Fruit fly (Drosophila melanogaster) whole organism, embryonic: Measurements from ENCODE around the gene Ctl1.
A peak's percentile ranks its signal among the peaks of the same experiment; 100 is the strongest.

Experiments used
- Adf1 ChIP-seq: fragments of 200-800 bp; sonication (Bioruptor generic); IDR thresholded peaks from 2 replicates; pipeline ENCODE4 v1.3.6; 2022; ENCODE audit warnings: missing biosample characterization, missing genetic modification characterization
- B-H2 ChIP-seq: fragments of 200-800 bp; sonication (Bioruptor generic); optimal IDR thresholded peaks from 2 replicates; lab custom pipeline; 2018; ENCODE audit warnings: missing biosample characterization, mild to moderate bottlenecking, missing genetic modification characterization
- Bgb ChIP-seq: fragments of 200-800 bp; sonication (Bioruptor generic); IDR thresholded peaks from 2 replicates; pipeline ENCODE4 v1.3.6; 2022; ENCODE audit warnings: missing biosample characterization, missing genetic modification characterization; ENCODE audit not compliant: partially characterized antibody
- CG11398 ChIP-seq: fragments of 200-800 bp; sonication (Bioruptor generic); optimal IDR thresholded peaks from 2 replicates; lab custom pipeline; 2016; ENCODE audit warnings: missing biosample characterization, missing genetic modification characterization
- CG11723 ChIP-seq: fragments of 200-800 bp; sonication (Bioruptor generic); optimal IDR thresholded peaks from 2 replicates; lab custom pipeline; 2017; ENCODE audit warnings: missing biosample characterization, mild to moderate bottlenecking, missing genetic modification characterization
- CG12659 ChIP-seq: fragments of 200-800 bp; sonication (Bioruptor generic); optimal IDR thresholded peaks from 3 replicates; lab custom pipeline; 2017; ENCODE audit warnings: mild to moderate bottlenecking, missing biosample characterization, missing genetic modification reagents, missing genetic modification characterization
- CG13287 ChIP-seq: fragments of 200-800 bp; sonication (Bioruptor generic); IDR thresholded peaks from 2 replicates; pipeline ENCODE4 v1.3.6; 2022; ENCODE audit warnings: missing biosample characterization, missing genetic modification characterization; ENCODE audit not compliant: partially characterized antibody
- CG13296 ChIP-seq: fragments of 200-800 bp; sonication (Bioruptor generic); optimal IDR thresholded peaks from 3 replicates; lab custom pipeline; 2018; ENCODE audit warnings: missing biosample characterization, mild to moderate bottlenecking, missing genetic modification characterization
- CG1603 ChIP-seq: fragments of 200-800 bp; sonication (Bioruptor generic); optimal IDR thresholded peaks from 2 replicates; lab custom pipeline; 2019; ENCODE audit warnings: missing biosample characterization, mild to moderate bottlenecking, missing genetic modification characterization, moderate library complexity
- CG17328 ChIP-seq: fragments of 200-800 bp; sonication (Bioruptor generic); IDR thresholded peaks from 2 replicates; pipeline ENCODE4 v1.3.6; 2022; ENCODE audit warnings: missing biosample characterization, missing genetic modification characterization
- CG18011 ChIP-seq: fragments of 200-800 bp; sonication (Bioruptor generic); optimal IDR thresholded peaks from 2 replicates; lab custom pipeline; 2017; ENCODE audit warnings: missing biosample characterization, missing genetic modification characterization, mild to moderate bottlenecking, moderate library complexity, missing genotype
- CG2116 ChIP-seq: fragments of 200-800 bp; sonication (Bioruptor generic); optimal IDR thresholded peaks from 3 replicates; lab custom pipeline; 2018; ENCODE audit warnings: missing biosample characterization, mild to moderate bottlenecking, missing genetic modification characterization
- CG2120 ChIP-seq: fragments of 200-800 bp; sonication (Bioruptor generic); optimal IDR thresholded peaks from 3 replicates; lab custom pipeline; 2016; ENCODE audit warnings: missing biosample characterization, missing genetic modification characterization
- CG2129 ChIP-seq: fragments of 200-800 bp; sonication (Bioruptor generic); IDR thresholded peaks from 2 replicates; pipeline ENCODE4 v1.3.6; 2022; ENCODE audit warnings: missing biosample characterization, missing genetic modification characterization; ENCODE audit not compliant: partially characterized antibody
- CG2712 ChIP-seq: fragments of 200-800 bp; optimal IDR thresholded peaks from 3 replicates; lab custom pipeline; 2019; ENCODE audit warnings: missing biosample characterization, mild to moderate bottlenecking, missing genetic modification characterization, moderate library complexity
- CG30020 ChIP-seq: fragments of 200-800 bp; optimal IDR thresholded peaks from 2 replicates; lab custom pipeline; 2019; ENCODE audit warnings: missing biosample characterization, mild to moderate bottlenecking, missing genetic modification characterization, moderate library complexity
- CG3163 ChIP-seq: fragments of 200-800 bp; sonication (Bioruptor generic); optimal IDR thresholded peaks from 3 replicates; lab custom pipeline; 2016; ENCODE audit warnings: missing biosample characterization, missing genetic modification characterization
- CG34224 ChIP-seq: fragments of 200-800 bp; sonication (Bioruptor generic); IDR thresholded peaks from 3 replicates; pipeline ENCODE4 v1.3.6; 2022; ENCODE audit warnings: missing biosample characterization, missing genetic modification characterization; ENCODE audit not compliant: partially characterized antibody
- CG34376 ChIP-seq: fragments of 200-800 bp; sonication (Bioruptor generic); optimal IDR thresholded peaks from 2 replicates; lab custom pipeline; 2018; ENCODE audit warnings: missing biosample characterization, mild to moderate bottlenecking, missing genetic modification characterization
- CG4282 ChIP-seq: fragments of 200-800 bp; sonication (Bioruptor generic); optimal IDR thresholded peaks from 2 replicates; lab custom pipeline; 2016; ENCODE audit warnings: missing biosample characterization, missing genetic modification characterization
- CG4617 ChIP-seq: fragments of 200-800 bp; sonication (Bioruptor generic); optimal IDR thresholded peaks from 3 replicates; lab custom pipeline; 2016; ENCODE audit warnings: missing biosample characterization, missing genetic modification characterization, borderline replicate concordance
- CG4854 ChIP-seq: fragments of 200-800 bp; sonication (Bioruptor generic); optimal IDR thresholded peaks from 2 replicates; lab custom pipeline; 2016; ENCODE audit warnings: missing biosample characterization, missing genetic modification characterization, inconsistent platforms
- CG7928 ChIP-seq: fragments of 200-800 bp; sonication (Bioruptor generic); optimal IDR thresholded peaks from 2 replicates; lab custom pipeline; 2017; ENCODE audit warnings: missing biosample characterization, mild to moderate bottlenecking, missing genetic modification characterization
- Dll ChIP-seq: fragments of 200-800 bp; sonication (Bioruptor generic); IDR thresholded peaks from 4 replicates; pipeline ENCODE4 v1.3.6; 2022; ENCODE audit warnings: missing biosample characterization, missing genetic modification characterization; ENCODE audit not compliant: partially characterized antibody
- Dref ChIP-seq: fragments of 200-800 bp; sonication (Bioruptor generic); IDR thresholded peaks from 2 replicates; pipeline ENCODE4 v1.3.6; 2022; ENCODE audit warnings: missing biosample characterization, missing genetic modification characterization
- E2f2 ChIP-seq: fragments of 200-800 bp; sonication (Bioruptor generic); IDR thresholded peaks from 2 replicates; pipeline ENCODE4 v1.3.6; 2022; ENCODE audit warnings: missing biosample characterization, missing genetic modification characterization
- Ets65A ChIP-seq: fragments of 200-800 bp; sonication (Bioruptor generic); peaks from one replicate; lab custom pipeline; 2016; ENCODE audit warnings: missing biosample characterization, missing genetic modification characterization
- Fer1 ChIP-seq: fragments of 200-800 bp; sonication (Bioruptor generic); optimal IDR thresholded peaks from 2 replicates; lab custom pipeline; 2017; ENCODE audit warnings: missing biosample characterization, mild to moderate bottlenecking, missing genetic modification characterization
- H2.0 ChIP-seq: fragments of 200-800 bp; sonication (Bioruptor generic); IDR thresholded peaks from 2 replicates; pipeline ENCODE4 v1.3.6; 2022; ENCODE audit warnings: missing biosample characterization, missing genetic modification characterization
- HmgZ ChIP-seq: fragments of 200-800 bp; sonication (Bioruptor generic); optimal IDR thresholded peaks from 2 replicates; lab custom pipeline; 2018; ENCODE audit warnings: missing biosample characterization, mild to moderate bottlenecking, missing genetic modification characterization
- MBD-R2 ChIP-seq: fragments of 200-800 bp; sonication (Bioruptor generic); IDR thresholded peaks from 2 replicates; pipeline ENCODE4 v1.3.6; 2022; ENCODE audit warnings: missing biosample characterization, missing genetic modification characterization
- MESR4 ChIP-seq: fragments of 200-800 bp; sonication (Bioruptor generic); optimal IDR thresholded peaks from 2 replicates; lab custom pipeline; 2018; ENCODE audit warnings: missing biosample characterization, mild to moderate bottlenecking, missing genetic modification characterization, moderate library complexity
- Optix ChIP-seq: fragments of 200-800 bp; sonication (Bioruptor generic); IDR thresholded peaks from 3 replicates; pipeline ENCODE4 v1.3.6; 2022; ENCODE audit warnings: missing biosample characterization, missing genetic modification characterization
- Rfx ChIP-seq: fragments of 200-800 bp; sonication (Bioruptor generic); IDR thresholded peaks from 2 replicates; pipeline ENCODE4 v1.3.6; 2022; ENCODE audit warnings: missing biosample characterization, missing genetic modification characterization
- Scr ChIP-seq: fragments of 200-800 bp; sonication (Bioruptor generic); IDR thresholded peaks from 2 replicates; pipeline ENCODE4 v1.3.6; 2022; ENCODE audit warnings: missing biosample characterization, missing genetic modification characterization; ENCODE audit not compliant: partially characterized antibody
- bbx ChIP-seq: fragments of 200-800 bp; sonication (Bioruptor generic); IDR thresholded peaks from 2 replicates; pipeline ENCODE4 v1.3.6; 2022; ENCODE audit warnings: missing biosample characterization, missing genetic modification characterization; ENCODE audit not compliant: partially characterized antibody
- bigmax ChIP-seq: fragments of 200-800 bp; sonication (Bioruptor generic); optimal IDR thresholded peaks from 2 replicates; lab custom pipeline; 2018; ENCODE audit warnings: missing biosample characterization, mild to moderate bottlenecking, missing genetic modification characterization
- bowl ChIP-seq: fragments of 200-800 bp; sonication (Bioruptor generic); IDR thresholded peaks from 2 replicates; pipeline ENCODE4 v1.3.6; 2022; ENCODE audit warnings: missing biosample characterization, missing genetic modification characterization
- dm ChIP-seq: fragments of 200-800 bp; sonication (Bioruptor generic); optimal IDR thresholded peaks from 3 replicates; lab custom pipeline; 2016; ENCODE audit warnings: missing biosample characterization, missing genetic modification characterization
- emc ChIP-seq: fragments of 200-800 bp; sonication (Bioruptor generic); optimal IDR thresholded peaks from 2 replicates; lab custom pipeline; 2016; ENCODE audit warnings: missing biosample characterization, missing genetic modification characterization
- gfzf ChIP-seq: fragments of 200-800 bp; sonication (Bioruptor generic); optimal IDR thresholded peaks from 2 replicates; lab custom pipeline; 2016; ENCODE audit warnings: missing biosample characterization, mild to moderate bottlenecking, missing genetic modification characterization, moderate library complexity
- jing ChIP-seq: fragments of 200-800 bp; sonication (Bioruptor generic); optimal IDR thresholded peaks from 2 replicates; lab custom pipeline; 2018; ENCODE audit warnings: missing biosample characterization, mild to moderate bottlenecking, missing genetic modification characterization
- knrl ChIP-seq: fragments of 200-800 bp; sonication (Bioruptor generic); IDR thresholded peaks from 3 replicates; pipeline ENCODE4 v1.3.6; 2022; ENCODE audit warnings: missing biosample characterization, missing genetic modification characterization; ENCODE audit not compliant: partially characterized antibody
- lbe ChIP-seq: fragments of 200-800 bp; sonication (Bioruptor generic); optimal IDR thresholded peaks from 2 replicates; lab custom pipeline; 2016; ENCODE audit warnings: missing biosample characterization, mild to moderate bottlenecking, missing genetic modification characterization
- nom ChIP-seq: fragments of 200-800 bp; sonication (Bioruptor generic); optimal IDR thresholded peaks from 2 replicates; lab custom pipeline; 2017; ENCODE audit warnings: missing biosample characterization, missing genetic modification characterization, mild to moderate bottlenecking, moderate library complexity, missing genetic modification reagents
- pita ChIP-seq: fragments of 200-800 bp; sonication (Bioruptor generic); optimal IDR thresholded peaks from 2 replicates; lab custom pipeline; 2017; ENCODE audit warnings: missing biosample characterization, mild to moderate bottlenecking, missing genetic modification characterization
- sug ChIP-seq: fragments of 200-800 bp; optimal IDR thresholded peaks from 2 replicates; lab custom pipeline; 2019; ENCODE audit warnings: missing biosample characterization, mild to moderate bottlenecking, missing genetic modification characterization, moderate library complexity
- trem ChIP-seq: fragments of 200-800 bp; optimal IDR thresholded peaks from 3 replicates; lab custom pipeline; 2019; ENCODE audit warnings: missing biosample characterization, mild to moderate bottlenecking, missing genetic modification characterization, moderate library complexity

Gene Ctl1

DNA sequence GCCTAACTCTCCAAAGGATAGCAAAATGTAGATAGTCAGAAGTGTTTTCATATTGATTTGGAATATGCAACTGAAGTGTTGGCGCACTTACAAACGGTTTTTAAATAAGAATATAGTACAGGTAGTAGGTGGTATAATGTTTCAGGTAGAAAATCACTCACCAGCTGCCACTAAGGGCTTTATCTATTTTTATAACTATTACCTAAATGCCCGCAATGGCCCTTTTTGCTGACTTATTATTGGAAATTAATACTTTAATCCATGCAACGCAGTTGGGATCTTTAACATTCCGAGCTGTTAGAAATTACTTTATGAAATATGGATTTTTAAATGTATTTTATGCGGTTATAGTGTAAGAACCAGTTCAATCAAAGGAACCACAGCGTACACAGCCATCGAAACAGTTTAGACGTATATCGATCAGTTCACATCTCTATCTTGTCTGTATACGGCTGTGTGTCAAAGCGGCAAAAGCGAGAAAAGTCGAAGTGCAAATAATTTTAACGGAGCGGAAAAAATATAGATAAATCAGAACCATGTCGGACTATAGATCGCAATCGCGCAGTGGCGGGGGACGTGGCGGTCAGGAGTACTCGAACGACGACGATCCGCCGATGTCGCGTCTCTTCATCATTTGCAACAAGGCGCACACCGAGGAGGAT, 5.8 kb downstream of the Ctl1 start, which contains the start of the genes srw and CG1316 (continued):
- TF ChIP-seq CG2116 (GFP tag; lab: Kevin White, UChicago) (peak; percentile 53), CG17328 (no peak), jing (no peak), CG13287 (GFP tag; lab: Robert Waterston, UW) (peak; percentile 49), Ets65A (peak; percentile 58), CG3163 (GFP tag; lab: Kevin White, UChicago) (no peak), Bgb (GFP tag; lab: Robert Waterston, UW) (peak; percentile 52), pita (no peak), emc (GFP tag; lab: Kevin White, UChicago) (no peak), Optix (GFP tag; lab: Robert Waterston, UW) (0 out of 3 replicates have a peak, but pooled peaks have one; percentile 21), CG13296 (GFP tag; lab: Kevin White, UChicago) (no peak), trem (tag; lab: Kevin White, UChicago) (peak; percentile 50), HmgZ (peak; percentile 54), CG34224 (GFP tag; lab: Robert Waterston, UW) (peak; percentile 44; the same call in 1 of the 3 replicates), CG18011 (GFP tag; lab: Kevin White, UChicago) (no peak), sug (tag; lab: Kevin White, UChicago) (peak; percentile 23), dm (GFP tag; lab: Kevin White, UChicago) (no peak), bbx (GFP tag; lab: Robert Waterston, UW) (peak; percentile 60), gfzf (peak; percentile 12), MESR4 (GFP tag; lab: Kevin White, UChicago) (peak; percentile 95), Dref (GFP tag; lab: Robert Waterston, UW) (peak; percentile 74), CG2712 (peak; percentile 11), H2.0 (no peak), CG4617 (GFP tag; lab: Kevin White, UChicago) (peak; percentile 56), CG4282 (GFP tag; lab: Kevin White, UChicago) (no peak), B-H2 (GFP tag; lab: Kevin White, UChicago) (peak; percentile 46), knrl (GFP tag; lab: Robert Waterston, UW) (peak; percentile 25; the same call in 1 of the 3 replicates), E2f2 (GFP tag; lab: Robert Waterston, UW) (peak; percentile 71), CG12659 (GFP tag; lab: Kevin White, UChicago) (peak; percentile 0), lbe (GFP tag; lab: Kevin White, UChicago) (no peak), Dll (GFP tag; lab: Robert Waterston, UW) (0 out of 4 replicates have a peak, but pooled peaks have one; percentile 14), MBD-R2 (GFP tag; lab: Robert Waterston, UW) (peak; percentile 75), bigmax (GFP tag; lab: Kevin White, UChicago) (peak; percentile 43), CG11398 (GFP tag; lab: Kevin White, UChicago) (no peak), CG34376 (GFP tag; lab: Kevin White, UChicago) (peak; percentile 4), nom (GFP tag; lab: Kevin White, UChicago) (peak; percentile 4), CG11723 (GFP tag; lab: Kevin White, UChicago) (no peak), Scr (GFP tag; lab: Robert Waterston, UW) (peak; percentile 47), Adf1 (GFP tag; lab: Robert Waterston, UW) (no peak), CG1603 (peak; percentile 52), CG30020 (tag; lab: Kevin White, UChicago) (peak; percentile 32), CG2129 (GFP tag; lab: Robert Waterston, UW) (no peak), CG4854 (no peak), bowl (GFP tag; lab: Robert Waterston, UW) (no peak), CG2120 (peak; percentile 34), Fer1 (GFP tag; lab: Kevin White, UChicago) (peak; percentile 17), CG7928 (GFP tag; lab: Kevin White, UChicago) (peak; percentile 29), Rfx (GFP tag; lab: Robert Waterston, UW) (0 out of 2 replicates have a peak, but pooled peaks have one; percentile 38)
